Worm (Caenorhabditis elegans) whole organism, L1 larva: ENCODE results near the gene F07A11.5.

Experiments
- ama-1 ChIP-seq: fragments of 150-350 bp; optimal IDR thresholded peaks from 2 replicates; lab custom pipeline; 2014
- elt-3 ChIP-seq, 6 experiments: fragments of 150-350 bp in 1 of 6; sonication (generic microtip); optimal IDR thresholded peaks; 2 replicates each; lab custom pipeline; 2017 to 2018; ENCODE audit warnings: missing biosample characterization in 6 of 6, missing genetic modification characterization in 6 of 6, inconsistent platforms in 1 of 6
- lin-35 ChIP-seq, 2 experiments: fragments of 150-350 bp; optimal IDR thresholded peaks; 2 replicates each; lab custom pipeline; 2014; ENCODE audit warnings: missing biosample characterization in 2 of 2, missing genetic modification characterization in 2 of 2, missing genetic modification reagents in 2 of 2
- lin-39 ChIP-seq: fragments of 150-350 bp; optimal IDR thresholded peaks from 2 replicates; lab custom pipeline; 2014; ENCODE audit warnings: missing biosample characterization, missing genetic modification reagents, missing genetic modification characterization
- mdl-1 ChIP-seq, 2 experiments: fragments of 150-350 bp; optimal IDR thresholded peaks; 2 replicates each; lab custom pipeline; 2014 to 2017; ENCODE audit warnings: missing biosample characterization in 2 of 2, missing genetic modification characterization in 2 of 2, inconsistent platforms in 1 of 2
- nhr-12 ChIP-seq: sonication (generic microtip); optimal IDR thresholded peaks from 2 replicates; lab custom pipeline; 2017; ENCODE audit warnings: missing biosample characterization, missing genetic modification characterization
- nhr-237 ChIP-seq: fragments of 150-350 bp; optimal IDR thresholded peaks from 2 replicates; lab custom pipeline; 2014; ENCODE audit warnings: missing biosample characterization, missing genetic modification characterization
- nhr-76 ChIP-seq: sonication (generic microtip); optimal IDR thresholded peaks from 2 replicates; lab custom pipeline; 2017; ENCODE audit warnings: missing biosample characterization, missing genetic modification characterization
- nhr-84 ChIP-seq: sonication (generic microtip); optimal IDR thresholded peaks from 2 replicates; lab custom pipeline; 2017; ENCODE audit warnings: missing biosample characterization, missing genetic modification characterization
- sox-4 ChIP-seq: sonication (generic microtip); optimal IDR thresholded peaks from 2 replicates; lab custom pipeline; 2016; ENCODE audit warnings: missing genetic modification characterization, missing compliant biosample characterization
- unc-62 ChIP-seq: fragments of 150-350 bp; optimal IDR thresholded peaks from 2 replicates; lab custom pipeline; 2014; ENCODE audit warnings: missing biosample characterization, missing genetic modification reagents, missing genetic modification characterization
- zag-1 ChIP-seq: fragments of 150-350 bp; optimal IDR thresholded peaks from 2 replicates; lab custom pipeline; 2014; ENCODE audit warnings: missing biosample characterization, missing genetic modification characterization
- zip-4 ChIP-seq: fragments of 200-800 bp; sonication (Bioruptor generic); optimal IDR thresholded peaks from 2 replicates; lab custom pipeline; 2018; ENCODE audit warnings: mild to moderate bottlenecking, missing genetic modification characterization, moderate library complexity, missing compliant biosample characterization

DNA sequence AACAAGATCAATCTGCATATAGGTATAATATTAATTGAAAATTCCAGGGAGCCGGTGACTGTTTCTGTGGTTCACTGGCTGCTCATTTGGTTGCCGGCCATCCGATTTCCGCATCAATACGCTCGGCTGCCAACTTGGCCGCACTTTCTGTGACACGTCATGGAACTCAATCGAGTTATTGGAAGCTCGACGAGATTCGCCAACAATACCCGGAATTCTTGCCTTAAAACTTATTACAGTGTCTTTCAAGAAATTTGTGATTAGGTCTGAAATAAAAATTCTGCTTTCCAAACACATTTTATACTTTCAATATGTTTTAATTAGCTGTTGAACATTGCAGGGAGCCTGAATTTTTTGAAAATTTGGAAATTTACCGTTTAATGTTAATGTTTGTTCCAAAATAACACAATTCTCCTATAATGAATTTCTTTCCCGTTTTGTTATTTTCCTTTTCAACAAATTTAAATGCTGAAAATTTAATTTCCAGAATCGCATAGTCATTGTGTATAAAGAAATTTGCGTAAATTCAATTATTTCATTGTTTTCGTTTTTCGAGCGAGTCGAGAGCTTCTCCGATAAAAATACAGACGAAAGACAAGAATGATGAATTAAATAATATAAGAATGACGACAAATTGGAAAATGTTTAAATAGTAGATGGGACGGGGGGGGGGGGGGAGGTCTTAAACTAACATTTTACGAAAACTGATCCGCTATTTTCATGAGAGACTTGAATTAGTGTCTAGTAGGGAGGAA lies 2.2 kb downstream of the F07A11.5 start:
- no peak for TF ChIP-seq lin-39
- TF ChIP-seq nhr-84: no peak
- TF ChIP-seq nhr-12 (tag; lab: Kevin White, UChicago): no peak
- no peak for TF ChIP-seq zag-1 (tag; lab: Kevin White, UChicago)
- no peak for TF ChIP-seq zip-4
- TF ChIP-seq nhr-76 (tag; lab: Kevin White, UChicago): no peak
- TF ChIP-seq sox-4: no peak
- no peak for TF ChIP-seq unc-62
- no peak for TF ChIP-seq mdl-1 (tag; optimal IDR thresholded peaks at IDR 0.05; lab: Kevin White, UChicago)
- no peak for TF ChIP-seq nhr-237 (tag; lab: Kevin White, UChicago)
- TF ChIP-seq lin-35 (GFP tag; optimal IDR thresholded peaks at IDR 0.05; lab: Kevin White, UChicago): no peak
- no peak for TF ChIP-seq ama-1 (lab: Kevin White, UChicago)
- no peak for TF ChIP-seq elt-3 (tag; optimal IDR thresholded peaks at IDR 0.05; lab: Kevin White, UChicago)
